Worm (Caenorhabditis elegans) whole organism, late embryonic: ENCODE results near the gene fbxa-86.

Source experiments
- gmeb-2 ChIP-seq: sonication (generic microtip); optimal IDR thresholded peaks from 2 replicates; lab custom pipeline; 2016; ENCODE audit warnings: missing genetic modification characterization, inconsistent platforms, missing compliant biosample characterization
- unc-86 ChIP-seq: sonication (generic microtip); optimal IDR thresholded peaks from 2 replicates; lab custom pipeline; 2016; ENCODE audit warnings: missing genetic modification characterization, missing compliant biosample characterization

- no peak for TF ChIP-seq unc-86 (tag; lab: Kevin White, UChicago)
- TF ChIP-seq gmeb-2 (tag; lab: Kevin White, UChicago), result no peak
These were observed 39.4 kb upstream of the fbxa-86 start, which contains the start of gene E03H12.5 for ce11 chrIV:4977176-4977693.
